Worm (Caenorhabditis elegans) whole organism, L4/young adult: Measurements from ENCODE around the gene cyp-37B1.

ENCODE experiments used
- dao-5 ChIP-seq: sonication (generic microtip); optimal IDR thresholded peaks from 2 replicates; lab custom pipeline; 2016; ENCODE audit warnings: missing genotype, missing genetic modification characterization, moderate library complexity, missing compliant biosample characterization
- him-1 ChIP-seq: sonication (generic microtip); optimal IDR thresholded peaks from 2 replicates; lab custom pipeline; 2016; ENCODE audit warnings: missing genotype, missing genetic modification reagents, missing genetic modification characterization, missing compliant biosample characterization

ce11 chrV:16229896-16230295 is 48.0 kb upstream of the cyp-37B1 start, which contains the start of the genes F21H7.2 and F21H7.12:
- TF ChIP-seq him-1 (tag; lab: Kevin White, UChicago): no peak
- no peak for TF ChIP-seq dao-5 (tag; lab: Kevin White, UChicago)
